Worm (Caenorhabditis elegans) whole organism, L3 larva: ENCODE measurements around the gene F59A1.16.

ENCODE experiments used
- elt-1 ChIP-seq: fragments of 150-350 bp; optimal IDR thresholded peaks from 2 replicates; lab custom pipeline; 2014; ENCODE audit warnings: missing biosample characterization, missing genetic modification characterization
- elt-3 ChIP-seq, 3 experiments: fragments of 150-350 bp in 1 of 3; sonication (generic microtip) in 2 of 3; optimal IDR thresholded peaks; 2 replicates in 2 of 3; 4 replicates in 1 of 3; lab custom pipeline; 2014 to 2017; ENCODE audit warnings: missing biosample characterization in 3 of 3, missing genetic modification characterization in 3 of 3
- nhr-237 ChIP-seq: fragments of 150-350 bp; optimal IDR thresholded peaks from 2 replicates; lab custom pipeline; 2014; ENCODE audit warnings: missing biosample characterization, missing genetic modification characterization

DNA sequence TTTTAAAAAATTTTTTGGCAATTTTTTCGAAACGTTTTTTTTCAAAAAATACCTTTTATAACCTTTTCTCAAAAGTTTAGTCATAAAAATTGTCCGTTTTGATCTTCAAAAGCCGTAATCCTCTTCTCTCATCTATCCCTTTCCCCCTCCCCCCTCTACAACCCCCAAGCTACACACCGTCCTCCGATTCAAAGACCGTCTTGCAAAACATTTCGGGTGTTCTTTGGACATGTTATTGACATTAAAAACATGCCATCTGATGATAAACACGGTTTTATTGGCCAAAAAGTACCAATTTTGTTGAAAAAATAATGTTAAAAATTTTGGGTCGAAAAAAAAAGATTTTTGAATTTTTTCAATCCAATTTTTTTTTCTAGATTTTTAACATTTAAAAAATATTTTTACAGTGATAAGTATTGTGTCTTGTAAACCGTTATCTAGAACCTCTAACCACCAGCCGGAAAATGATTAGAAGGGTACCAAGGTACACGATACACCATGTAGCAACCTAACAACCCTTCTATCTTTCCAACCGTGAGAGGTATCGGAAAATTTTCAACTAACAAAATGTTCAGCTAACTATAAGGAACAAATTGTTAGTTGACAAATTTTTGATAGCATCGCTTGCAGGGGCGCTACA lies 38.5 kb upstream of the F59A1.16 start:
- no peak for TF ChIP-seq elt-1 (tag; lab: Kevin White, UChicago)
- TF ChIP-seq nhr-237 (tag; lab: Kevin White, UChicago), result no peak
- TF ChIP-seq elt-3 (tag; optimal IDR thresholded peaks at IDR 0.05; lab: Kevin White, UChicago), result no peak
